Fruit fly (Drosophila melanogaster): ENCODE data around the gene CG10163.

CG10163 gene

DNA sequence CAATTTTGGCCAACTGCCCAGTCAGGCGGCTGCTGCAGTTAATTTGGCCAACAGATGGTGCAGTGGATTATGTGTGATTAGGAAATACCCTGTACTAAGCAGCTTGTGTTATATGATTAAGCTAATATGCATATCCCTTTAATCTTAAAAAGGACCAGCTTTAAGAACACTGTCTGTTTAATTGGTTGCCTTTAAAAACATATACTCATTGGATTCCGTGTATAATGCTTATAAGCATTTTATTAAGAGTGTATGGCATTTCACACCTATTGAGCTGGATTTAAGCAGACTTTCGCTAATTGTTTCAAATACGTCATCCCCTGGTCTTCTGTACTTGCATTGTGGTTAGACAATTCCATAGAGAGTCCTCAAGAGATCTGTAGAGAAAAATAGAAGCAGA, 4.9 kb upstream of the CG10163 start:
- TF ChIP-seq Hnf4 (GFP tag; optimal IDR thresholded peaks at IDR 0.05), result no peak
- no peak for TF ChIP-seq OdsH (GFP tag; optimal IDR thresholded peaks at IDR 0.05)
- no peak for TF ChIP-seq tai (GFP tag; optimal IDR thresholded peaks at IDR 0.05)
- TF ChIP-seq sage (GFP tag; optimal IDR thresholded peaks at IDR 0.05), result no peak
- TF ChIP-seq Myc (optimal IDR thresholded peaks at IDR 0.05), result no peak
- TF ChIP-seq brk (GFP tag; optimal IDR thresholded peaks at IDR 0.05), result no peak
- TF ChIP-seq Rel (GFP tag; optimal IDR thresholded peaks at IDR 0.05), result no peak
- TF ChIP-seq Rel (tag; optimal IDR thresholded peaks at IDR 0.05), result no peak
- TF ChIP-seq h (GFP tag; optimal IDR thresholded peaks at IDR 0.05), result no peak
- TF ChIP-seq HLH106 (tag; optimal IDR thresholded peaks at IDR 0.05), result no peak
- no peak for TF ChIP-seq sv (GFP tag; optimal IDR thresholded peaks at IDR 0.05)
- no peak for TF ChIP-seq CG32264 (GFP tag; optimal IDR thresholded peaks at IDR 0.05)
- TF ChIP-seq Hr78 (GFP tag; optimal IDR thresholded peaks at IDR 0.05), result no peak
- no peak for TF ChIP-seq ey (GFP tag; optimal IDR thresholded peaks at IDR 0.05)
- TF ChIP-seq woc (GFP tag; optimal IDR thresholded peaks at IDR 0.05), result no peak
- TF ChIP-seq br (GFP tag; optimal IDR thresholded peaks at IDR 0.05), result no peak
- no peak for TF ChIP-seq N (GFP tag; optimal IDR thresholded peaks at IDR 0.05)
- TF ChIP-seq Dfd (GFP tag; optimal IDR thresholded peaks at IDR 0.05), result no peak

DNA sequence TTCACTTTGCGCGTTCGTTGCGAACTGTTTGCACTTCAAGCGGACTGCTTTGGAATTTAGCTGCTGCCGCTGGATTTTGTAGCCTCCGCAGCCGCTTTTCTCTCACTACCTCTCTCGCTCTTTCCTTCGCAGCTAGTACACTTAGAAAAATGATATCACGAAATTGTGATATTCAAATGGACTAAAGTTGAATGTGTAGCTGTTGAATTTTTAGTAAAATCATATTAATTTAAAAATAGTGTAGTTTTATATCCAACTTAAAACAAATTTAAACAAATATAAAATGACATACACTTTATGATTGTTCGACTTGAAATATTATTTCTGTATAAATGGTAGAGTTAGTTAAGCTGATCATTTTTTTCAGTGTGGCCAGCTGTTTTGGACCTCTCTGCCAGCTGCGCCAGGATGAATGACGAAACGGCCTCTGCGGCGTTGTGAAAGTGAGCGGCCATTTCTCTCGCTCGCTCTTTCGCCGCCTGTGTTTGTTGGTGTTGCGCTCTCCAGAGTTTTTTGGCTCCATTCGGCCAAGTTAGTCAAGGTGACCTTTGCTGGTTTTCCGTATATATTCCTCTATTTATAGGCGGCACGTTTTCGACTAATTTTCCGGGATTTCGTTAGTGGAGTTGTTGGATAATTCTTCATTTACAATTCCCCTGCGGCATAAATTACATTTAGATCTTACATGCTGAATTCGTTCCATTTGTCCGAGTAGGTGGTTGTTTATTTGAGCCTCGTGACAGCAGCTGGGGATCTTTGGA, 4.3 kb upstream of the CG10163 start, which contains the start of gene Ldh:
TSS of gene Ldh (minus strand) at position 51 of the 761 bp plus-strand sequence.
- TF ChIP-seq dsf (GFP tag; optimal IDR thresholded peaks at IDR 0.05; ENCODE audit: borderline replicate concordance), result peak; percentile 90
- peak; percentile 40 for TF ChIP-seq Dif (GFP tag; optimal IDR thresholded peaks at IDR 0.05; ENCODE audit: partially characterized antibody)
- no peak for TF ChIP-seq N (GFP tag; optimal IDR thresholded peaks at IDR 0.05)
- TF ChIP-seq tai (GFP tag; optimal IDR thresholded peaks at IDR 0.05), result peak; percentile 89
- no peak for TF ChIP-seq jim (GFP tag; optimal IDR thresholded peaks at IDR 0.05)
- TF ChIP-seq Vsx2 (GFP tag; optimal IDR thresholded peaks at IDR 0.05; ENCODE audit: partially characterized antibody), result no peak
- peak; percentile 94 for TF ChIP-seq psq (GFP tag; optimal IDR thresholded peaks at IDR 0.05)
- no peak for TF ChIP-seq Abd-B (GFP tag; optimal IDR thresholded peaks at IDR 0.05)
- no peak for TF ChIP-seq Hr78 (GFP tag; optimal IDR thresholded peaks at IDR 0.05)
- TF ChIP-seq Dfd (GFP tag; optimal IDR thresholded peaks at IDR 0.05), result peak; percentile 82
- peak; percentile 90 for TF ChIP-seq sv (GFP tag; optimal IDR thresholded peaks at IDR 0.05)
- peak; percentile 96 for TF ChIP-seq woc (GFP tag; optimal IDR thresholded peaks at IDR 0.05)
- no peak for TF ChIP-seq Hr83 (GFP tag; optimal IDR thresholded peaks at IDR 0.05; ENCODE audit: poor library complexity, severe bottlenecking)
- peak; percentile 97 for TF ChIP-seq rgr (GFP tag; optimal IDR thresholded peaks at IDR 0.05)
- TF ChIP-seq Sp1 (GFP tag; optimal IDR thresholded peaks at IDR 0.05), result peak; percentile 98
- peak; percentile 97 for TF ChIP-seq OdsH (GFP tag; optimal IDR thresholded peaks at IDR 0.05)
- peak; percentile 92 for TF ChIP-seq br (GFP tag; optimal IDR thresholded peaks at IDR 0.05)
- TF ChIP-seq CrebA (GFP tag; optimal IDR thresholded peaks at IDR 0.05; ENCODE audit: borderline replicate concordance), result peak; percentile 74
- TF ChIP-seq brk (GFP tag; optimal IDR thresholded peaks at IDR 0.05), result peak; percentile 94
- peak; percentile 88 for TF ChIP-seq sage (GFP tag; optimal IDR thresholded peaks at IDR 0.05)
- no peak for TF ChIP-seq usp (GFP tag; optimal IDR thresholded peaks at IDR 0.05)
- no peak for TF ChIP-seq Myc (optimal IDR thresholded peaks at IDR 0.05)
- TF ChIP-seq pan (optimal IDR thresholded peaks at IDR 0.05), result no peak
- peak; percentile 94 for TF ChIP-seq ey (GFP tag; optimal IDR thresholded peaks at IDR 0.05)
- TF ChIP-seq GATAd (GFP tag; optimal IDR thresholded peaks at IDR 0.05), result peak; percentile 73
- TF ChIP-seq Jra (GFP tag; optimal IDR thresholded peaks at IDR 0.05), result peak; percentile 69
- TF ChIP-seq Mio (GFP tag; optimal IDR thresholded peaks at IDR 0.05), result peak; percentile 19
- peak; percentile 94 for TF ChIP-seq CG9705 (GFP tag; optimal IDR thresholded peaks at IDR 0.05)
- peak; percentile 91 for TF ChIP-seq dmrt93B (GFP tag; optimal IDR thresholded peaks at IDR 0.05)
- TF ChIP-seq lola (GFP tag; optimal IDR thresholded peaks at IDR 0.05), result no peak
- TF ChIP-seq fru (GFP tag; optimal IDR thresholded peaks at IDR 0.05), result peak; percentile 94
- TF ChIP-seq dl (GFP tag; optimal IDR thresholded peaks at IDR 0.05; ENCODE audit: insufficient read depth in 1 of 2, partially characterized antibody in 2 of 2), result peak; percentile 15 to 64
- peak; percentile 88 for TF ChIP-seq Hnf4 (GFP tag; optimal IDR thresholded peaks at IDR 0.05)
- peak; percentile 99 for TF ChIP-seq HLH106 (tag; optimal IDR thresholded peaks at IDR 0.05)
- TF ChIP-seq Rel (GFP tag; optimal IDR thresholded peaks at IDR 0.05), result peak; percentile 95
- TF ChIP-seq Rel (tag; optimal IDR thresholded peaks at IDR 0.05), result peak; percentile 85
- TF ChIP-seq foxo (GFP tag; optimal IDR thresholded peaks at IDR 0.05), result peak; percentile 86 to 95
- TF ChIP-seq CG32264 (GFP tag; optimal IDR thresholded peaks at IDR 0.05), result peak; percentile 92
- peak; percentile 98 for TF ChIP-seq h (GFP tag; optimal IDR thresholded peaks at IDR 0.05)
